Fruit fly (Drosophila melanogaster) whole organism, embryonic: ENCODE measurements around the gene CG33543.

ENCODE experiments used
- Antp ChIP-seq: fragments of 200-800 bp; sonication (Bioruptor generic); optimal IDR thresholded peaks from 3 replicates; lab custom pipeline; 2016; ENCODE audit warnings: missing biosample characterization, missing genetic modification characterization
- BEAF-32 ChIP-seq: fragments of 200-800 bp; sonication (Bioruptor generic); optimal IDR thresholded peaks from 3 replicates; lab custom pipeline; 2017; ENCODE audit warnings: missing biosample characterization, missing genetic modification characterization, mild to moderate bottlenecking, moderate library complexity, missing genetic modification reagents
- CG10274 ChIP-seq: fragments of 200-800 bp; sonication (Bioruptor generic); optimal IDR thresholded peaks from 3 replicates; lab custom pipeline; 2017; ENCODE audit warnings: missing biosample characterization, mild to moderate bottlenecking, missing genetic modification characterization
- CG11504 ChIP-seq: fragments of 200-800 bp; sonication (Bioruptor generic); optimal IDR thresholded peaks from 3 replicates; lab custom pipeline; 2019; ENCODE audit warnings: missing biosample characterization, mild to moderate bottlenecking, missing genetic modification characterization, moderate library complexity
- CG11560 ChIP-seq: fragments of 200-800 bp; sonication (Bioruptor generic); IDR thresholded peaks from 3 replicates; pipeline ENCODE4 v1.3.6; 2022; ENCODE audit warnings: missing biosample characterization, missing genetic modification characterization
- CG12219 ChIP-seq: fragments of 200-800 bp; sonication (Bioruptor generic); optimal IDR thresholded peaks from 3 replicates; lab custom pipeline; 2018; ENCODE audit warnings: missing biosample characterization, mild to moderate bottlenecking, missing genetic modification characterization
- CG1529 ChIP-seq: fragments of 200-800 bp; sonication (Bioruptor generic); optimal IDR thresholded peaks from 3 replicates; lab custom pipeline; 2018; ENCODE audit warnings: missing biosample characterization, missing genetic modification characterization
- CG16779 ChIP-seq: fragments of 200-800 bp; sonication (Bioruptor generic); IDR thresholded peaks from 2 replicates; pipeline ENCODE4 v1.3.6; 2022; ENCODE audit warnings: missing biosample characterization, missing genetic modification characterization
- CG17568 ChIP-seq: fragments of 200-800 bp; sonication (Bioruptor generic); optimal IDR thresholded peaks from 2 replicates; lab custom pipeline; 2018; ENCODE audit warnings: missing biosample characterization, mild to moderate bottlenecking, missing genetic modification characterization, moderate library complexity
- CG2889 ChIP-seq: fragments of 200-800 bp; sonication (Bioruptor generic); IDR thresholded peaks from 3 replicates; pipeline ENCODE4 v1.3.6; 2022; ENCODE audit warnings: missing biosample characterization, missing genetic modification characterization
- CG31365 ChIP-seq: fragments of 200-800 bp; sonication (Bioruptor generic); optimal IDR thresholded peaks from 2 replicates; lab custom pipeline; 2018; ENCODE audit warnings: missing biosample characterization, mild to moderate bottlenecking, missing genetic modification characterization
- CG32532 ChIP-seq: fragments of 200-800 bp; sonication (Bioruptor generic); IDR thresholded peaks from 2 replicates; pipeline ENCODE4 v1.3.6; 2022; ENCODE audit warnings: missing biosample characterization, missing genetic modification characterization
- CG43689 ChIP-seq: fragments of 200-800 bp; sonication (Bioruptor generic); IDR thresholded peaks from 2 replicates; pipeline ENCODE4 v1.3.6; 2022; ENCODE audit warnings: missing biosample characterization, missing genetic modification characterization
- CG4820 ChIP-seq: fragments of 200-800 bp; sonication (Bioruptor generic); optimal IDR thresholded peaks from 3 replicates; lab custom pipeline; 2016; ENCODE audit warnings: missing biosample characterization, missing genetic modification characterization
- CG4854 ChIP-seq: fragments of 200-800 bp; sonication (Bioruptor generic); optimal IDR thresholded peaks from 2 replicates; lab custom pipeline; 2016; ENCODE audit warnings: missing biosample characterization, missing genetic modification characterization, inconsistent platforms
- CG6765 ChIP-seq: fragments of 200-800 bp; sonication (Bioruptor generic); optimal IDR thresholded peaks from 3 replicates; lab custom pipeline; 2017; ENCODE audit warnings: missing biosample characterization, mild to moderate bottlenecking, missing genetic modification characterization
- CG7745 ChIP-seq: fragments of 200-800 bp; sonication (Bioruptor generic); optimal IDR thresholded peaks from 2 replicates; lab custom pipeline; 2018; ENCODE audit warnings: missing biosample characterization, mild to moderate bottlenecking, missing genetic modification characterization, moderate library complexity
- CG7786 ChIP-seq: fragments of 200-800 bp; sonication (Bioruptor generic); optimal IDR thresholded peaks from 2 replicates; lab custom pipeline; 2016; ENCODE audit warnings: missing biosample characterization, missing genetic modification characterization
- CG9727 ChIP-seq: fragments of 200-800 bp; sonication (Bioruptor generic); optimal IDR thresholded peaks from 3 replicates; lab custom pipeline; 2017; ENCODE audit warnings: missing biosample characterization, mild to moderate bottlenecking, missing genetic modification characterization
- CG9876 ChIP-seq: fragments of 200-800 bp; sonication (Bioruptor generic); optimal IDR thresholded peaks from 2 replicates; lab custom pipeline; 2016; ENCODE audit warnings: missing biosample characterization, missing genetic modification characterization
- CG9932 ChIP-seq: fragments of 200-800 bp; sonication (Bioruptor generic); IDR thresholded peaks from 2 replicates; pipeline ENCODE4 v1.3.6; 2022; ENCODE audit warnings: missing biosample characterization, missing genetic modification characterization
- Dbx ChIP-seq: fragments of 200-800 bp; sonication (Bioruptor generic); IDR thresholded peaks from 3 replicates; pipeline ENCODE4 v1.3.6; 2022; ENCODE audit warnings: missing biosample characterization, missing genetic modification characterization
- Deaf1 ChIP-seq: fragments of 200-800 bp; optimal IDR thresholded peaks from 3 replicates; lab custom pipeline; 2019; ENCODE audit warnings: missing biosample characterization, mild to moderate bottlenecking, missing genetic modification characterization, moderate library complexity
- Dll ChIP-seq: fragments of 200-800 bp; sonication (Bioruptor generic); IDR thresholded peaks from 4 replicates; pipeline ENCODE4 v1.3.6; 2022; ENCODE audit warnings: missing biosample characterization, missing genetic modification characterization; ENCODE audit not compliant: partially characterized antibody
- Dp ChIP-seq: fragments of 200-800 bp; sonication (Bioruptor generic); optimal IDR thresholded peaks from 2 replicates; lab custom pipeline; 2018; ENCODE audit warnings: missing biosample characterization, mild to moderate bottlenecking, missing genetic modification characterization, moderate library complexity
- Dref ChIP-seq: fragments of 200-800 bp; sonication (Bioruptor generic); IDR thresholded peaks from 2 replicates; pipeline ENCODE4 v1.3.6; 2022; ENCODE audit warnings: missing biosample characterization, missing genetic modification characterization
- Ets97D ChIP-seq: fragments of 200-800 bp; sonication (Bioruptor generic); optimal IDR thresholded peaks from 3 replicates; lab custom pipeline; 2016; ENCODE audit warnings: missing biosample characterization, missing genetic modification characterization
- Fer1 ChIP-seq: fragments of 200-800 bp; sonication (Bioruptor generic); optimal IDR thresholded peaks from 2 replicates; lab custom pipeline; 2017; ENCODE audit warnings: missing biosample characterization, mild to moderate bottlenecking, missing genetic modification characterization
- Fer3 ChIP-seq: fragments of 200-800 bp; sonication (Bioruptor generic); optimal IDR thresholded peaks from 2 replicates; lab custom pipeline; 2018; ENCODE audit warnings: missing biosample characterization, mild to moderate bottlenecking, missing genetic modification characterization, moderate library complexity
- Sin3A ChIP-seq: fragments of >200 bp; optimal IDR thresholded peaks from 2 replicates; lab custom pipeline; 2018
- Sox102F ChIP-seq: fragments of 200-800 bp; sonication (Bioruptor generic); optimal IDR thresholded peaks from 2 replicates; lab custom pipeline; 2018; ENCODE audit warnings: missing biosample characterization, mild to moderate bottlenecking, missing genetic modification characterization, moderate library complexity
- ab ChIP-seq: fragments of 200-800 bp; sonication (Bioruptor generic); optimal IDR thresholded peaks from 2 replicates; lab custom pipeline; 2016; ENCODE audit warnings: missing biosample characterization, missing genetic modification characterization
- abd-A ChIP-seq: fragments of 200-800 bp; sonication (Bioruptor generic); optimal IDR thresholded peaks from 3 replicates; lab custom pipeline; 2019; ENCODE audit warnings: missing biosample characterization, mild to moderate bottlenecking, missing genetic modification characterization, moderate library complexity
- amos ChIP-seq: fragments of 200-800 bp; sonication (Bioruptor generic); IDR thresholded peaks from 2 replicates; pipeline ENCODE4 v1.3.6; 2022; ENCODE audit warnings: missing biosample characterization, missing genetic modification characterization; ENCODE audit not compliant: partially characterized antibody
- az2 ChIP-seq: fragments of 200-800 bp; sonication (Bioruptor generic); optimal IDR thresholded peaks from 3 replicates; lab custom pipeline; 2016; ENCODE audit warnings: missing biosample characterization, missing genetic modification characterization
- chinmo ChIP-seq: fragments of 200-800 bp; sonication (Bioruptor generic); IDR thresholded peaks from 4 replicates; pipeline ENCODE4 v1.3.6; 2022; ENCODE audit warnings: missing biosample characterization, missing genetic modification characterization; ENCODE audit not compliant: partially characterized antibody
- dimm ChIP-seq: fragments of 200-800 bp; sonication (Bioruptor generic); IDR thresholded peaks from 2 replicates; pipeline ENCODE4 v1.3.6; 2022; ENCODE audit warnings: missing biosample characterization, missing genetic modification characterization
- grn ChIP-seq: fragments of 200-800 bp; sonication (Bioruptor generic); optimal IDR thresholded peaks from 3 replicates; lab custom pipeline; 2017; ENCODE audit warnings: missing biosample characterization, missing genetic modification characterization
- gsb-n ChIP-seq: fragments of 200-800 bp; sonication (Bioruptor generic); optimal IDR thresholded peaks from 3 replicates; lab custom pipeline; 2018; ENCODE audit warnings: missing biosample characterization, mild to moderate bottlenecking, missing genetic modification characterization
- h ChIP-seq: fragments of >200 bp; optimal IDR thresholded peaks from 2 replicates; lab custom pipeline; 2017
- lola ChIP-seq, 3 experiments: fragments of >200 bp in 2 of 3; fragments of 200-800 bp in 1 of 3; sonication (Bioruptor generic) in 1 of 3; optimal IDR thresholded peaks; 2 replicates each; lab custom pipeline; 2017 to 2019; ENCODE audit warnings: missing biosample characterization in 3 of 3, missing genetic modification characterization in 3 of 3, mild to moderate bottlenecking in 1 of 3, moderate library complexity in 1 of 3
- onecut ChIP-seq: fragments of 200-800 bp; sonication (Bioruptor generic); IDR thresholded peaks from 2 replicates; pipeline ENCODE4 v1.3.6; 2022; ENCODE audit warnings: missing biosample characterization, missing genetic modification characterization
- repo ChIP-seq: fragments of 200-800 bp; sonication (Bioruptor generic); optimal IDR thresholded peaks from 2 replicates; lab custom pipeline; 2016; ENCODE audit warnings: missing biosample characterization, missing genetic modification characterization
- rib ChIP-seq: fragments of 200-800 bp; sonication (Bioruptor generic); IDR thresholded peaks from 2 replicates; pipeline ENCODE4 v1.3.6; 2022; ENCODE audit warnings: missing biosample characterization, missing genetic modification characterization
- scrt ChIP-seq: fragments of 200-800 bp; sonication (Bioruptor generic); optimal IDR thresholded peaks from 2 replicates; lab custom pipeline; 2018; ENCODE audit warnings: missing biosample characterization, mild to moderate bottlenecking, missing genetic modification characterization, moderate library complexity
- stc ChIP-seq: fragments of 200-800 bp; sonication (Bioruptor generic); IDR thresholded peaks from 2 replicates; pipeline ENCODE4 v1.3.6; 2022; ENCODE audit warnings: missing biosample characterization, missing genetic modification characterization
- stwl ChIP-seq: fragments of 200-800 bp; sonication (Bioruptor generic); optimal IDR thresholded peaks from 3 replicates; lab custom pipeline; 2018; ENCODE audit warnings: missing biosample characterization, mild to moderate bottlenecking, missing genetic modification characterization, moderate library complexity
- sug ChIP-seq: fragments of 200-800 bp; optimal IDR thresholded peaks from 2 replicates; lab custom pipeline; 2019; ENCODE audit warnings: missing biosample characterization, mild to moderate bottlenecking, missing genetic modification characterization, moderate library complexity
- wek ChIP-seq: fragments of 200-800 bp; sonication (Bioruptor generic); optimal IDR thresholded peaks from 3 replicates; lab custom pipeline; 2018; ENCODE audit warnings: missing biosample characterization, mild to moderate bottlenecking, missing genetic modification characterization, moderate library complexity

CG33543 gene

DNA sequence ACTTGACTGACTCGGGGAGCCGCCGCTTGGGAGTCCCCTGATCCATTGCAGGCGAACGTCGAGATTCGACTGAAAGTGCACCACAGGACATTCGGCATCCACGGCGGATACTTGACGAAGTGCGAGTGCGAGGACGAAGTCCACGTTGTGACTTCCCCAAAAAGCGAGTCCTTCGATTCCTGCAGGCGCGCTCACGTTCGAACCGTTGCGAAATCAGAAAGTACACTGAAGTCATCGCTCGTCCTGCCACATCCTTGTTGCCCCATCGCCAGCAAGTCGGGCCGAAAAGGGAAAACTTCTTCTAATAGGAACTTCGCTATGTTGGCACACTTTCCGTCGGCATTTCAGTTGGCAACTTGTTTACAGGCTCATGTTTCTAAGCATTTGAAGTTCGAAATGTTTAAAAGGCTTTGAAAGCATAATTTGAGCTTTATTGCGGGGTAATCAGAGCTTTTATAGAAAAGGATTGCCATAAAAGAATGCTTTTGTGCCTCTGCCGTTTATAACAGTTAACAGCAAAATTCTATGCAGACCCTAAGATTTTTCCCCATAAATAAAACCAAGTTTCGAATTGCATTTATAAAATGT is at the start of gene CG33543:
Gene CG33543 (minus strand): TSS at position 232 of the 588 bp plus-strand sequence.
- TF ChIP-seq CG1529 (GFP tag; lab: Kevin White, UChicago), result no peak
- no peak for TF ChIP-seq Sox102F (GFP tag; lab: Kevin White, UChicago)
- no peak for TF ChIP-seq Fer1 (GFP tag; lab: Kevin White, UChicago)
- TF ChIP-seq CG4854 (GFP tag; lab: Kevin White, UChicago), result no peak
- TF ChIP-seq CG7786 (GFP tag; lab: Kevin White, UChicago), result no peak
- no peak for TF ChIP-seq gsb-n
- no peak for TF ChIP-seq CG6765 (GFP tag; lab: Kevin White, UChicago)
- TF ChIP-seq lola (GFP tag; optimal IDR thresholded peaks at IDR 0.05; lab: Kevin White, UChicago), result no peak
- TF ChIP-seq Antp (GFP tag; lab: Kevin White, UChicago), result no peak
- TF ChIP-seq CG17568 (GFP tag; lab: Kevin White, UChicago), result no peak
- TF ChIP-seq chinmo, result 0 out of 4 replicates have a peak, but pooled peaks have one; percentile 30
- TF ChIP-seq az2 (GFP tag; lab: Kevin White, UChicago), result no peak
- no peak for TF ChIP-seq dimm (GFP tag; lab: Robert Waterston, UW)
- TF ChIP-seq CG11560 (tag; lab: Robert Waterston, UW), result 0 out of 3 replicates have a peak, but pooled peaks have one; percentile 27
- no peak for TF ChIP-seq scrt (GFP tag; lab: Kevin White, UChicago)
- 0 out of 3 replicates have a peak, but pooled peaks have one; percentile 25 for TF ChIP-seq Dbx
- peak; percentile 98 for TF ChIP-seq CG11504
- TF ChIP-seq CG2889 (GFP tag; lab: Robert Waterston, UW), result 0 out of 3 replicates have a peak, but pooled peaks have one; percentile 29
- TF ChIP-seq rib (GFP tag; lab: Robert Waterston, UW), result no peak
- no peak for TF ChIP-seq CG9932
- TF ChIP-seq Deaf1 (tag; lab: Kevin White, UChicago), result peak; percentile 94
- no peak for TF ChIP-seq CG4820 (GFP tag; lab: Kevin White, UChicago)

DNA sequence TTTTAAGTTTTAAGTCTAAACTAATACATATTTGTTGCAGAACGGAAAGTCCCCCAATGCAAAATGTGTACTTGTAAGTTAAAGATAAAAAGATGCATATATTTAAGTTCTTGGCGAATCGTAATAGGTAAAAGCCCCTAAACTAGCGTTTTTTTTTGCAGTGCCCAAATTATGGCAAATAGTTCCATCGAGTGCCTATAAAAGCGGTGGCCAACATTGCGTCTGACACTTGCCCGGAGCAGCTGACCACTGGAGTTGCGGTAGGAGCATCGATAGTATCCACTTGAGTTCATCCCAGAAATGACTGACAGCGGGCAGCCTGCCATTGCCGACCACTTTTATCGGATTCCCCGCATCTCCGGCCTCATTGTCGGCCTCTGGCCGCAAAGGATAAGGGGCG is 48.2 kb upstream of the CG33543 start, which contains the start of gene Or22c:
Gene Or22c (plus strand): TSS at position 301 of the 400 bp plus-strand sequence.
- no peak for TF ChIP-seq Fer3 (tag; lab: Kevin White, UChicago)
- TF ChIP-seq CG9727, result no peak
- no peak for TF ChIP-seq CG43689 (GFP tag; lab: Robert Waterston, UW)
- no peak for TF ChIP-seq CG31365
- TF ChIP-seq CG12219 (GFP tag; lab: Kevin White, UChicago), result no peak

DNA sequence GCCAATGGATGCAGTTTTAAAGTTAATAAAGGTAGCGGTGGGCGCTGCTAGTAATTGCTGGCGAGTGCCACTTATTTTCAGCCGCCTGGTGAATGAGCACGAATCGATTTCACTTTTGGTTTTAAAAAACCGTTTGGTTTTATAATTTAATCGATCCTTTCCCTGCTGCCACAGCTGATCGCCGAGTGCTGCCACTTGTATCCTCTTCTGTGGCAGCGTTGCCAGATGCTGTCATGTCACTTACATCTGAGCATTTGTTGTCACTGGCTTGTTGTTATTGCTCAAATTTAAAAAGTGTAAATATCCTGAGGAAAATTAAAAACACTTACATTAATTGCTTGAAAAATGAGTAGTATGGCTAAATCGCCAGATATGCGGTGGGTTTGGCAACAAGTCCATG is 39.2 kb upstream of the CG33543 start, which contains the start of gene Kebab:
Gene Kebab (plus strand): TSS at position 230 of the 400 bp plus-strand sequence.
- TF ChIP-seq CG11504, result no peak
- TF ChIP-seq ab (GFP tag; lab: Kevin White, UChicago), result no peak
- no peak for TF ChIP-seq repo (GFP tag; lab: Kevin White, UChicago)
- no peak for TF ChIP-seq sug
- TF ChIP-seq abd-A (tag; lab: Kevin White, UChicago), result no peak
- TF ChIP-seq grn, result no peak
- no peak for TF ChIP-seq CG10274 (GFP tag; lab: Kevin White, UChicago)
- TF ChIP-seq wek, result no peak
- 0 out of 4 replicates have a peak, but pooled peaks have one; percentile 15 for TF ChIP-seq Dll (GFP tag; lab: Robert Waterston, UW)
- peak; percentile 82 for TF ChIP-seq stwl (tag; lab: Kevin White, UChicago)
- peak; percentile 7; the same call in 1 of the 2 replicates for TF ChIP-seq amos (GFP tag; lab: Robert Waterston, UW)
- no peak for TF ChIP-seq CG7745
- TF ChIP-seq Dref (GFP tag; lab: Robert Waterston, UW), result peak; percentile 37
- peak; percentile 22 for TF ChIP-seq Sin3A (lab: Kevin White, UChicago)
- TF ChIP-seq CG9876 (GFP tag; lab: Kevin White, UChicago), result no peak
- no peak for TF ChIP-seq onecut (GFP tag; lab: Robert Waterston, UW)
- no peak for TF ChIP-seq CG16779 (GFP tag; lab: Robert Waterston, UW)
- TF ChIP-seq Ets97D, result peak; percentile 4
- no peak for TF ChIP-seq Dp (GFP tag; lab: Kevin White, UChicago)
- TF ChIP-seq BEAF-32 (GFP tag; lab: Kevin White, UChicago), result peak; percentile 30
- no peak for TF ChIP-seq CG32532 (GFP tag; lab: Robert Waterston, UW)
- no peak for TF ChIP-seq h (lab: Kevin White, UChicago)
- TF ChIP-seq stc (GFP tag; lab: Robert Waterston, UW), result no peak
